Worm (Caenorhabditis elegans): Measurements from ENCODE around the gene C16C10.9.

Gene C16C10.9

ce11 chrIII:4157298-4157697 is at the start of gene C16C10.9:
TSS of gene C16C10.9 (minus strand) at chrIII:4157398.
- no peak for TF ChIP-seq dao-5 (tag; optimal IDR thresholded peaks at IDR 0.05)
- TF ChIP-seq him-1 (tag; optimal IDR thresholded peaks at IDR 0.05) = no peak
- TF ChIP-seq W03F9.2 (tag; optimal IDR thresholded peaks at IDR 0.05) = no peak

ce11 chrIII:4205751-4206327 is 48.6 kb upstream of the C16C10.9 start, which contains the start of gene R74.8:
TSS of gene R74.8 (plus strand) at chrIII:4206277.
- TF ChIP-seq W03F9.2 (tag; optimal IDR thresholded peaks at IDR 0.05) = peak; percentile 36
- no peak for TF ChIP-seq dao-5 (tag; optimal IDR thresholded peaks at IDR 0.05)

ce11 chrIII:4204964-4205363 is 47.8 kb upstream of the C16C10.9 start:
- TF ChIP-seq W03F9.2 (tag; optimal IDR thresholded peaks at IDR 0.05) (no peak), him-1 (tag; optimal IDR thresholded peaks at IDR 0.05) (no peak), dao-5 (tag; optimal IDR thresholded peaks at IDR 0.05) (no peak)

ce11 chrIII:4204072-4204471 is 46.9 kb upstream of the C16C10.9 start, which contains the start of the genes pelo-1 and R74.7:
TSS of gene pelo-1 (minus strand) at chrIII:4204222.
TSS of gene R74.7 (plus strand) at chrIII:4204429.
- TF ChIP-seq him-1 (tag; optimal IDR thresholded peaks at IDR 0.05) (no peak), W03F9.2 (tag; optimal IDR thresholded peaks at IDR 0.05) (no peak), dao-5 (tag; optimal IDR thresholded peaks at IDR 0.05) (no peak)

ce11 chrIII:4196988-4197384 is 39.8 kb upstream of the C16C10.9 start, which contains the start of gene asd-1:
TSS of gene asd-1 (plus strand) at chrIII:4197285.
- TF ChIP-seq W03F9.2 (tag; optimal IDR thresholded peaks at IDR 0.05) (no peak), dao-5 (tag; optimal IDR thresholded peaks at IDR 0.05) (no peak), him-1 (tag; optimal IDR thresholded peaks at IDR 0.05) (no peak)

ce11 chrIII:4196301-4196987 is 39.2 kb upstream of the C16C10.9 start:
- TF ChIP-seq dao-5 (tag; optimal IDR thresholded peaks at IDR 0.05) (no peak), W03F9.2 (tag; optimal IDR thresholded peaks at IDR 0.05) (peak; percentile 7)

ce11 chrIII:4195306-4196008 is 38.3 kb upstream of the C16C10.9 start:
- TF ChIP-seq W03F9.2 (tag; optimal IDR thresholded peaks at IDR 0.05) = peak; percentile 2
- peak; percentile 58 for TF ChIP-seq dao-5 (tag; optimal IDR thresholded peaks at IDR 0.05)
- TF ChIP-seq him-1 (tag; optimal IDR thresholded peaks at IDR 0.05) = peak; percentile 51

ce11 chrIII:4194349-4195110 is 37.3 kb upstream of the C16C10.9 start:
- TF ChIP-seq him-1 (tag; optimal IDR thresholded peaks at IDR 0.05) (no peak), W03F9.2 (tag; optimal IDR thresholded peaks at IDR 0.05) (no peak), dao-5 (tag; optimal IDR thresholded peaks at IDR 0.05) (no peak)

ce11 chrIII:4193659-4194103 is 36.5 kb upstream of the C16C10.9 start, which contains the start of gene xbp-1:
TSS of gene xbp-1 (plus strand) at chrIII:4193809.
- TF ChIP-seq him-1 (tag; optimal IDR thresholded peaks at IDR 0.05) (peak; percentile 63), W03F9.2 (tag; optimal IDR thresholded peaks at IDR 0.05) (peak; percentile 84), dao-5 (tag; optimal IDR thresholded peaks at IDR 0.05) (no peak)

- TF ChIP-seq dao-5 (tag; optimal IDR thresholded peaks at IDR 0.05) (no peak), W03F9.2 (tag; optimal IDR thresholded peaks at IDR 0.05) (peak; percentile 30), him-1 (tag; optimal IDR thresholded peaks at IDR 0.05) (no peak)
Measured at ce11 chrIII:4191091-4191638, 34.0 kb upstream of the C16C10.9 start, which contains the start of gene dnj-16. TSS of gene dnj-16 (plus strand) at chrIII:4191141.

- no peak for TF ChIP-seq him-1 (tag; optimal IDR thresholded peaks at IDR 0.05)
- TF ChIP-seq W03F9.2 (tag; optimal IDR thresholded peaks at IDR 0.05) = no peak
- TF ChIP-seq dao-5 (tag; optimal IDR thresholded peaks at IDR 0.05) = no peak
Measured at ce11 chrIII:4190241-4190640, 33.0 kb upstream of the C16C10.9 start, which contains the start of gene spp-28. TSS of gene spp-28 (minus strand) at chrIII:4190341.

ce11 chrIII:4189602-4190001 is 32.4 kb upstream of the C16C10.9 start:
- TF ChIP-seq W03F9.2 (tag; optimal IDR thresholded peaks at IDR 0.05) = no peak
- no peak for TF ChIP-seq him-1 (tag; optimal IDR thresholded peaks at IDR 0.05)
- TF ChIP-seq dao-5 (tag; optimal IDR thresholded peaks at IDR 0.05) = no peak

ce11 chrIII:4187845-4188244 is 30.6 kb upstream of the C16C10.9 start, which contains the start of gene R74.2:
TSS of gene R74.2 (plus strand) at chrIII:4188160.
- TF ChIP-seq W03F9.2 (tag; optimal IDR thresholded peaks at IDR 0.05) = no peak
- TF ChIP-seq him-1 (tag; optimal IDR thresholded peaks at IDR 0.05) = no peak
- no peak for TF ChIP-seq dao-5 (tag; optimal IDR thresholded peaks at IDR 0.05)

Data from whole organism, L4/young adult.